Fruit fly (Drosophila melanogaster): ENCODE results near the gene CG31323.

DNA sequence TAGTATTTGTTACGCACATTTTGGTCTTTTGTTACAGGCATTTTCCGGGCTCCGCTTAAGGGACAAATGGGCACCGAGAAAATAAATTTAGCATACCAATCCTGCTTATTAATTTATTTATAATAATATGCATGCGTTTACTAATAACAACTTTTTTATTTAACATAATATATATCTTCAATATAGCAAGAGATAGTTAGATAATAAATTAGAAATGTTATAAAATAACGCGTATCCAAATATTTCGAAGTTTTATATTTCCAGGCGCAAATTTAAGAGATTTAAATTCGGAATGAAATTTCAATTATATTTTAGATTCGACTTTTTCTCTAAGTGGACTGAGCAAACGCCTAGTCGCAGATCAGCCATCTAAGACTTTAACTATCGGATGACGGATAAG is 47.8 kb upstream of the CG31323 start:
- TF ChIP-seq disco-r (GFP tag; optimal IDR thresholded peaks at IDR 0.05) (no peak), Ets65A (GFP tag) (peak; percentile 85), mld (GFP tag; IDR thresholded peaks at IDR 0.05; ENCODE audit: partially characterized antibody) (no peak), CG32772 (GFP tag; IDR thresholded peaks at IDR 0.05) (no peak), CG18619 (GFP tag; optimal IDR thresholded peaks at IDR 0.05) (no peak), Optix (GFP tag; IDR thresholded peaks at IDR 0.05) (no peak), odd (GFP tag; optimal IDR thresholded peaks at IDR 0.05) (no peak), CG2678 (tag; optimal IDR thresholded peaks at IDR 0.05) (peak; percentile 52), pros (GFP tag; optimal IDR thresholded peaks at IDR 0.05) (no peak), Sry-δ (GFP tag; optimal IDR thresholded peaks at IDR 0.05) (no peak), CG17361 (GFP tag; IDR thresholded peaks at IDR 0.05) (no peak)
